Worm (Caenorhabditis elegans): ENCODE results near the gene col-153.

col-153 gene

ce11 chrV:10961448-10961870, 11.8 kb downstream of the col-153 start:
- no peak for TF ChIP-seq lir-1 (GFP tag; conservative IDR thresholded peaks at IDR 0.05)
- no peak for TF ChIP-seq lin-54 (GFP tag; optimal IDR thresholded peaks at IDR 0.05)
- TF ChIP-seq zfh-2 (GFP tag; conservative IDR thresholded peaks at IDR 0.05), result peak; percentile 86
- peak; percentile 52; the same call in 1 of the 2 replicates for TF ChIP-seq pbrm-1 (GFP tag; IDR thresholded peaks at IDR 0.05)
- peak; percentile 40 for TF ChIP-seq somi-1 (GFP tag; optimal IDR thresholded peaks at IDR 0.05)
- peak; percentile 52; the same call in 1 of the 2 replicates for TF ChIP-seq K11D2.4 (GFP tag; IDR thresholded peaks at IDR 0.05)
- no peak for TF ChIP-seq F33H1.4 (GFP tag; IDR thresholded peaks at IDR 0.05)
- TF ChIP-seq B0261.1 (tag; optimal IDR thresholded peaks at IDR 0.05), result no peak
- no peak for TF ChIP-seq T07F8.4 (tag; optimal IDR thresholded peaks at IDR 0.05)
- no peak for TF ChIP-seq die-1 (tag; optimal IDR thresholded peaks at IDR 0.05)
- no peak for TF ChIP-seq sea-2 (GFP tag; IDR thresholded peaks at IDR 0.05)
- TF ChIP-seq F10E7.11 (tag; optimal IDR thresholded peaks at IDR 0.05), result peak; percentile 56
- no peak for TF ChIP-seq tlf-1 (GFP tag; optimal IDR thresholded peaks at IDR 0.05)
- TF ChIP-seq fkh-3 (tag; optimal IDR thresholded peaks at IDR 0.05), result no peak
- TF ChIP-seq Y53F4B.3 (GFP tag; IDR thresholded peaks at IDR 0.05), result no peak
- no peak for TF ChIP-seq rec-8 (tag; optimal IDR thresholded peaks at IDR 0.05)
- TF ChIP-seq unc-62 (GFP tag; optimal IDR thresholded peaks at IDR 0.05), result no peak
- no peak for TF ChIP-seq unc-130 (GFP tag; optimal IDR thresholded peaks at IDR 0.05)
- TF ChIP-seq ets-4 (GFP tag; optimal IDR thresholded peaks at IDR 0.05), result no peak
- TF ChIP-seq tbx-9 (tag; optimal IDR thresholded peaks at IDR 0.05; ENCODE audit: borderline replicate concordance), result no peak
- TF ChIP-seq tbp1 (GFP tag; optimal IDR thresholded peaks at IDR 0.05), result peak; percentile 10
- no peak for TF ChIP-seq hlh-12 (tag; optimal IDR thresholded peaks at IDR 0.05)
- TF ChIP-seq gei-17 (GFP tag; optimal IDR thresholded peaks at IDR 0.05), result no peak
- peak; percentile 7 for TF ChIP-seq nhr-80 (tag; optimal IDR thresholded peaks at IDR 0.05)
- no peak for TF ChIP-seq hmg-20 (GFP tag; IDR thresholded peaks at IDR 0.05)
- TF ChIP-seq ceh-58 (GFP tag; IDR thresholded peaks at IDR 0.05), result no peak
- peak; percentile 12 for TF ChIP-seq madf-10 (tag; optimal IDR thresholded peaks at IDR 0.05)
- TF ChIP-seq snpc-1.3 (tag; optimal IDR thresholded peaks at IDR 0.05; ENCODE audit: insufficient read depth), result no peak
- no peak for TF ChIP-seq Y95B8A.8 (GFP tag; IDR thresholded peaks at IDR 0.05)
- TF ChIP-seq cebp-1 (GFP tag; IDR thresholded peaks at IDR 0.05), result no peak
- TF ChIP-seq cebp-1 (tag; optimal IDR thresholded peaks at IDR 0.05), result peak; percentile 66
- TF ChIP-seq nhr-90 (tag; optimal IDR thresholded peaks at IDR 0.05), result no peak
- TF ChIP-seq hlh-26 (GFP tag; conservative IDR thresholded peaks at IDR 0.05), result no peak
- TF ChIP-seq snpc-3.4 (tag; optimal IDR thresholded peaks at IDR 0.05), result no peak
- no peak for TF ChIP-seq xnd-1 (tag; optimal IDR thresholded peaks at IDR 0.05)
- no peak for TF ChIP-seq nhr-179 (tag; optimal IDR thresholded peaks at IDR 0.05)
- no peak for TF ChIP-seq repo-1 (tag; optimal IDR thresholded peaks at IDR 0.05)
- TF ChIP-seq ztf-22 (GFP tag; optimal IDR thresholded peaks at IDR 0.05), result no peak
- no peak for TF ChIP-seq egl-44 (GFP tag; IDR thresholded peaks at IDR 0.05)
- TF ChIP-seq aptf-2 (GFP tag; conservative IDR thresholded peaks at IDR 0.05), result no peak
- TF ChIP-seq lin-40 (tag; optimal IDR thresholded peaks at IDR 0.05), result peak; percentile 34
- TF ChIP-seq ceh-40 (GFP tag; IDR thresholded peaks at IDR 0.05), result no peak
- TF ChIP-seq rcor-1 (GFP tag; IDR thresholded peaks at IDR 0.05), result no peak
- TF ChIP-seq ZK185.1 (tag; optimal IDR thresholded peaks at IDR 0.05; ENCODE audit: poor library complexity, severe bottlenecking), result peak; percentile 19
- no peak for TF ChIP-seq B0019.2 (GFP tag; conservative IDR thresholded peaks at IDR 0.05)
- no peak for TF ChIP-seq F23B12.7 (tag; optimal IDR thresholded peaks at IDR 0.05; ENCODE audit: insufficient read depth)
- no peak for TF ChIP-seq snpc-4 (GFP tag; optimal IDR thresholded peaks at IDR 0.05)
- TF ChIP-seq snpc-4 (tag; optimal IDR thresholded peaks at IDR 0.05), result peak in 1 of 4 experiments; percentile 23
- TF ChIP-seq lin-26 (GFP tag; IDR thresholded peaks at IDR 0.05), result no peak

All from whole organism, young adult.